Worm (Caenorhabditis elegans) whole organism, early embryonic: ENCODE measurements around the gene abu-14.

Experiments
- B0310.2 ChIP-seq: sonication (generic microtip); optimal IDR thresholded peaks from 2 replicates; lab custom pipeline; 2016; ENCODE audit warnings: mild to moderate bottlenecking, missing genetic modification characterization, missing compliant biosample characterization
- aly-1 ChIP-seq: sonication (generic microtip); optimal IDR thresholded peaks from 2 replicates; lab custom pipeline; 2016; ENCODE audit warnings: missing genetic modification characterization, missing compliant biosample characterization
- ama-1 ChIP-seq: fragments of 150-350 bp; optimal IDR thresholded peaks from 2 replicates; lab custom pipeline; 2014
- ceh-13 ChIP-seq: fragments of 200-800 bp; sonication (Bioruptor generic); optimal IDR thresholded peaks from 2 replicates; lab custom pipeline; 2018; ENCODE audit warnings: mild to moderate bottlenecking, missing genetic modification characterization, missing compliant biosample characterization
- ets-7 ChIP-seq: sonication (generic microtip); optimal IDR thresholded peaks from 2 replicates; lab custom pipeline; 2016; ENCODE audit warnings: missing genotype, missing genetic modification characterization, missing compliant biosample characterization
- flt-1 ChIP-seq: fragments of 200-800 bp; sonication (Bioruptor generic); IDR thresholded peaks from 2 replicates; pipeline ENCODE4 v1.3.6; 2022; ENCODE audit warnings: missing genetic modification characterization, missing compliant biosample characterization
- hmbx-1 ChIP-seq: sonication (generic microtip); optimal IDR thresholded peaks from 2 replicates; lab custom pipeline; 2016; ENCODE audit warnings: mild to moderate bottlenecking, missing genetic modification characterization, missing compliant biosample characterization
- hmg-4 ChIP-seq: fragments of 200-800 bp; sonication (Bioruptor generic); optimal IDR thresholded peaks from 2 replicates; lab custom pipeline; 2018; ENCODE audit warnings: mild to moderate bottlenecking, missing genetic modification characterization, missing compliant biosample characterization
- scrt-1 ChIP-seq: fragments of 200-800 bp; sonication (Bioruptor generic); IDR thresholded peaks from 2 replicates; pipeline ENCODE4 v1.3.6; 2022; ENCODE audit warnings: missing genetic modification characterization, missing compliant biosample characterization
- sea-1 ChIP-seq: fragments of 200-800 bp; sonication (Bioruptor generic); conservative IDR thresholded peaks from 2 replicates; pipeline ENCODE4 v1.3.6; 2022; ENCODE audit warnings: missing genetic modification characterization, missing compliant biosample characterization
- tbx-37 ChIP-seq: fragments of 200-800 bp; sonication (Bioruptor generic); conservative IDR thresholded peaks from 2 replicates; pipeline ENCODE4 v1.3.6; 2022; ENCODE audit warnings: missing genetic modification reagents, missing genetic modification characterization, missing compliant biosample characterization

DNA sequence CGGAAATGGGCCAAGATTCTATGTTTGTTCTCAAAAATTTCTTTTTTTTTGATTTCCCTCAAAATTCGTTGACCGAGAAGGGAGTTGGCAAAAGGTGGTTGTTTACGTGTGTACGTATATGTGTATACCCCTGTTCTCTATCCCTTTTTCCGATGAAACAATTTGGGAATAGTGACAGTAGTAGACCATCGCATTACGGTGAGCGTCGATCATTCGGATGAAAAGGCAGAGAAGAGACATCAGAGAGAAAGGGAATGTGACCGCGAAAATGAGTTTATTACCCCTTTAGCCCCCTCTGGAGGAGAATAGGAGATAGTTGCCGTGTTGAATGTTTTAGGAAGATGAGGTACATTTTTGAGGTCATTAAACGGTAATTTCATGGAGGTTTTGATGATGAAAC lies 33.0 kb upstream of the abu-14 start:
- TF ChIP-seq B0310.2 (tag; lab: Kevin White, UChicago): no peak
- TF ChIP-seq ama-1: no peak
- TF ChIP-seq tbx-37 (GFP tag; lab: Robert Waterston, UW): no peak
- TF ChIP-seq aly-1 (tag; lab: Kevin White, UChicago): no peak
- no peak for TF ChIP-seq ets-7 (tag; lab: Kevin White, UChicago)
- TF ChIP-seq flt-1 (GFP tag; lab: Robert Waterston, UW): no peak
- no peak for TF ChIP-seq ceh-13 (GFP tag; lab: Kevin White, UChicago)
- TF ChIP-seq hmbx-1: no peak
- TF ChIP-seq hmg-4: peak; percentile 25
- no peak for TF ChIP-seq sea-1 (GFP tag; lab: Robert Waterston, UW)
- no peak for TF ChIP-seq scrt-1
